Worm (Caenorhabditis elegans) whole organism, midembryonic: ENCODE results near the gene srb-19.

ENCODE experiments used
- T22C8.4 ChIP-seq: fragments of 200-800 bp; sonication (Bioruptor generic); IDR thresholded peaks from 2 replicates; pipeline ENCODE4 v1.3.6; 2022; ENCODE audit warnings: missing genetic modification characterization, missing compliant biosample characterization
- cog-1 ChIP-seq: sonication (generic microtip); optimal IDR thresholded peaks from 2 replicates; lab custom pipeline; 2016; ENCODE audit warnings: missing genetic modification characterization, missing compliant biosample characterization
- flt-1 ChIP-seq: fragments of 200-800 bp; sonication (Bioruptor generic); IDR thresholded peaks from 2 replicates; pipeline ENCODE4 v1.3.6; 2022; ENCODE audit warnings: missing genetic modification characterization, missing compliant biosample characterization
- klf-2 ChIP-seq: fragments of 200-800 bp; sonication (Bioruptor generic); conservative IDR thresholded peaks from 2 replicates; pipeline ENCODE4 v1.3.6; 2022; ENCODE audit warnings: missing genetic modification reagents, missing genetic modification characterization, missing compliant biosample characterization
- med-1 ChIP-seq: sonication (generic microtip); optimal IDR thresholded peaks from 2 replicates; lab custom pipeline; 2017; ENCODE audit warnings: missing genetic modification characterization, mild to moderate bottlenecking, missing compliant biosample characterization, antibody characterized with exemption, missing genetic modification reagents; ENCODE audit not compliant: insufficient read depth
- ref-1 ChIP-seq: fragments of 200-800 bp; sonication (Bioruptor generic); conservative IDR thresholded peaks from 2 replicates; pipeline ENCODE4 v1.3.6; 2022; ENCODE audit warnings: missing genetic modification reagents, missing genetic modification characterization, missing compliant biosample characterization
- tab-1 ChIP-seq: fragments of 200-800 bp; sonication (Bioruptor generic); IDR thresholded peaks from 2 replicates; pipeline ENCODE4 v1.3.6; 2022; ENCODE audit warnings: missing genetic modification characterization, missing compliant biosample characterization
- ztf-23 ChIP-seq: fragments of 200-800 bp; sonication (Bioruptor generic); IDR thresholded peaks from 2 replicates; pipeline ENCODE4 v1.3.6; 2022; ENCODE audit warnings: missing genetic modification reagents, missing genetic modification characterization, missing compliant biosample characterization
- ztf-29 ChIP-seq: fragments of 200-800 bp; sonication (Bioruptor generic); IDR thresholded peaks from 2 replicates; pipeline ENCODE4 v1.3.6; 2022; ENCODE audit warnings: missing genetic modification reagents, missing genetic modification characterization, missing compliant biosample characterization

- TF ChIP-seq ref-1 (GFP tag; lab: Robert Waterston, UW) (no peak), ztf-29 (GFP tag; lab: Robert Waterston, UW) (no peak), T22C8.4 (GFP tag; lab: Robert Waterston, UW) (no peak), med-1 (GFP tag; lab: Kevin White, UChicago) (no peak), ztf-23 (no peak), cog-1 (tag; lab: Kevin White, UChicago) (no peak), klf-2 (no peak), flt-1 (no peak), tab-1 (GFP tag; lab: Robert Waterston, UW) (no peak)
Measured at ce11 chrV:7543728-7544127, 23.8 kb upstream of the srb-19 start.
